Fruit fly (Drosophila melanogaster) whole organism, embryonic: ENCODE measurements around the gene ng4.

Experiments used
- Abd-B ChIP-seq: fragments of 200-800 bp; sonication (Bioruptor generic); optimal IDR thresholded peaks from 2 replicates; lab custom pipeline; 2018; ENCODE audit warnings: missing biosample characterization, mild to moderate bottlenecking, missing genetic modification characterization, moderate library complexity
- CG11456 ChIP-seq: fragments of 200-800 bp; sonication (Bioruptor generic); IDR thresholded peaks from 3 replicates; pipeline ENCODE4 v1.3.6; 2022; ENCODE audit warnings: missing biosample characterization, missing genetic modification characterization
- CG12104 ChIP-seq: fragments of 200-800 bp; sonication (Bioruptor generic); optimal IDR thresholded peaks from 3 replicates; lab custom pipeline; 2016; ENCODE audit warnings: missing biosample characterization, missing genetic modification characterization
- CG12769 ChIP-seq: fragments of 200-800 bp; sonication (Bioruptor generic); optimal IDR thresholded peaks from 2 replicates; lab custom pipeline; 2019; ENCODE audit warnings: missing biosample characterization, mild to moderate bottlenecking, missing genetic modification characterization, moderate library complexity
- CG13123 ChIP-seq: fragments of 200-800 bp; sonication (Bioruptor generic); optimal IDR thresholded peaks from 2 replicates; lab custom pipeline; 2016; ENCODE audit warnings: missing biosample characterization, missing genetic modification characterization
- CG16779 ChIP-seq: fragments of 200-800 bp; sonication (Bioruptor generic); IDR thresholded peaks from 2 replicates; pipeline ENCODE4 v1.3.6; 2022; ENCODE audit warnings: missing biosample characterization, missing genetic modification characterization
- CG18599 ChIP-seq: fragments of 200-800 bp; sonication (Bioruptor generic); optimal IDR thresholded peaks from 3 replicates; lab custom pipeline; 2017; ENCODE audit warnings: missing biosample characterization, missing genetic modification characterization, mild to moderate bottlenecking, moderate library complexity, missing genetic modification reagents
- CG2875 ChIP-seq: fragments of 200-800 bp; sonication (Bioruptor generic); optimal IDR thresholded peaks from 2 replicates; lab custom pipeline; 2017; ENCODE audit warnings: missing biosample characterization, mild to moderate bottlenecking, missing genetic modification characterization, missing genetic modification reagents
- CG42726 ChIP-seq: fragments of 200-800 bp; sonication (Bioruptor generic); IDR thresholded peaks from 2 replicates; pipeline ENCODE4 v1.3.6; 2022; ENCODE audit warnings: missing biosample characterization, missing genetic modification characterization; ENCODE audit not compliant: partially characterized antibody
- CG4404 ChIP-seq: fragments of 200-800 bp; sonication (Bioruptor generic); IDR thresholded peaks from 2 replicates; pipeline ENCODE4 v1.3.6; 2022; ENCODE audit warnings: missing biosample characterization, missing genetic modification characterization
- CG4820 ChIP-seq: fragments of 200-800 bp; sonication (Bioruptor generic); optimal IDR thresholded peaks from 3 replicates; lab custom pipeline; 2016; ENCODE audit warnings: missing biosample characterization, missing genetic modification characterization
- CG7786 ChIP-seq: fragments of 200-800 bp; sonication (Bioruptor generic); optimal IDR thresholded peaks from 2 replicates; lab custom pipeline; 2016; ENCODE audit warnings: missing biosample characterization, missing genetic modification characterization
- CG7928 ChIP-seq: fragments of 200-800 bp; sonication (Bioruptor generic); optimal IDR thresholded peaks from 2 replicates; lab custom pipeline; 2017; ENCODE audit warnings: missing biosample characterization, mild to moderate bottlenecking, missing genetic modification characterization
- CG7987 ChIP-seq: fragments of 200-800 bp; sonication (Bioruptor generic); optimal IDR thresholded peaks from 2 replicates; lab custom pipeline; 2018; ENCODE audit warnings: missing biosample characterization, mild to moderate bottlenecking, missing genetic modification characterization, moderate library complexity
- CG9817 ChIP-seq: fragments of 200-800 bp; sonication (Bioruptor generic); optimal IDR thresholded peaks from 2 replicates; lab custom pipeline; 2018; ENCODE audit warnings: missing biosample characterization, mild to moderate bottlenecking, missing genetic modification characterization, moderate library complexity
- CTCF ChIP-seq: fragments of 200-800 bp; sonication (Bioruptor generic); optimal IDR thresholded peaks from 2 replicates; lab custom pipeline; 2017; ENCODE audit warnings: missing biosample characterization, mild to moderate bottlenecking, missing genetic modification characterization, moderate library complexity
- CkIIα-i1 ChIP-seq: fragments of 200-800 bp; sonication (Bioruptor generic); IDR thresholded peaks from 2 replicates; pipeline ENCODE4 v1.3.6; 2022; ENCODE audit warnings: missing biosample characterization, missing genetic modification characterization
- D19B ChIP-seq: fragments of 200-800 bp; sonication (Bioruptor generic); optimal IDR thresholded peaks from 2 replicates; lab custom pipeline; 2017; ENCODE audit warnings: missing biosample characterization, mild to moderate bottlenecking, missing genetic modification characterization
- Dek ChIP-seq: fragments of 200-800 bp; sonication (Bioruptor generic); optimal IDR thresholded peaks from 3 replicates; lab custom pipeline; 2019; ENCODE audit warnings: missing biosample characterization, mild to moderate bottlenecking, missing genetic modification characterization, moderate library complexity
- Dll ChIP-seq: fragments of 200-800 bp; sonication (Bioruptor generic); IDR thresholded peaks from 4 replicates; pipeline ENCODE4 v1.3.6; 2022; ENCODE audit warnings: missing biosample characterization, missing genetic modification characterization; ENCODE audit not compliant: partially characterized antibody
- Dp ChIP-seq: fragments of 200-800 bp; sonication (Bioruptor generic); optimal IDR thresholded peaks from 2 replicates; lab custom pipeline; 2018; ENCODE audit warnings: missing biosample characterization, mild to moderate bottlenecking, missing genetic modification characterization, moderate library complexity
- Dref ChIP-seq: fragments of 200-800 bp; sonication (Bioruptor generic); IDR thresholded peaks from 2 replicates; pipeline ENCODE4 v1.3.6; 2022; ENCODE audit warnings: missing biosample characterization, missing genetic modification characterization
- ERR ChIP-seq: fragments of 200-800 bp; sonication (Bioruptor generic); optimal IDR thresholded peaks from 2 replicates; lab custom pipeline; 2016; ENCODE audit warnings: missing biosample characterization, missing genetic modification characterization
- Elba2 ChIP-seq: fragments of 200-800 bp; sonication (Bioruptor generic); optimal IDR thresholded peaks from 3 replicates; lab custom pipeline; 2016; ENCODE audit warnings: missing biosample characterization, missing genetic modification characterization
- Hr78 ChIP-seq, 2 experiments: fragments of 200-800 bp in 1 of 2; fragments of >200 bp in 1 of 2; sonication (Bioruptor generic) in 1 of 2; optimal IDR thresholded peaks; 2 replicates each; lab custom pipeline; 2017 to 2019; ENCODE audit warnings: missing biosample characterization in 2 of 2, missing genetic modification characterization in 2 of 2, mild to moderate bottlenecking in 1 of 2, moderate library complexity in 1 of 2
- Opbp ChIP-seq: fragments of 200-800 bp; sonication (Bioruptor generic); IDR thresholded peaks from 3 replicates; pipeline ENCODE4 v1.3.6; 2022; ENCODE audit warnings: missing biosample characterization, missing genetic modification characterization; ENCODE audit not compliant: partially characterized antibody
- Ssrp ChIP-seq: fragments of 200-800 bp; sonication (Bioruptor generic); optimal IDR thresholded peaks from 2 replicates; lab custom pipeline; 2018; ENCODE audit warnings: missing biosample characterization, mild to moderate bottlenecking, missing genetic modification characterization, moderate library complexity
- Tbp ChIP-seq: fragments of >200 bp; optimal IDR thresholded peaks from 2 replicates; lab custom pipeline; 2018; ENCODE audit warnings: missing biosample characterization, missing genetic modification characterization
- Vsx1 ChIP-seq: fragments of 200-800 bp; sonication (Bioruptor generic); optimal IDR thresholded peaks from 2 replicates; lab custom pipeline; 2017; ENCODE audit warnings: missing biosample characterization, mild to moderate bottlenecking, missing genetic modification characterization, missing genetic modification reagents
- ase ChIP-seq: fragments of 200-800 bp; sonication (Bioruptor generic); IDR thresholded peaks from 3 replicates; pipeline ENCODE4 v1.3.6; 2022; ENCODE audit warnings: missing biosample characterization, missing genetic modification characterization
- ato ChIP-seq: fragments of 200-800 bp; sonication (Bioruptor generic); IDR thresholded peaks from 2 replicates; pipeline ENCODE4 v1.3.6; 2022; ENCODE audit warnings: missing biosample characterization, missing genetic modification characterization; ENCODE audit not compliant: partially characterized antibody
- az2 ChIP-seq: fragments of 200-800 bp; sonication (Bioruptor generic); optimal IDR thresholded peaks from 3 replicates; lab custom pipeline; 2016; ENCODE audit warnings: missing biosample characterization, missing genetic modification characterization
- bcd ChIP-seq: fragments of 200-800 bp; sonication (Bioruptor generic); optimal IDR thresholded peaks from 2 replicates; lab custom pipeline; 2017; ENCODE audit warnings: missing biosample characterization, mild to moderate bottlenecking, missing genetic modification characterization
- bigmax ChIP-seq: fragments of 200-800 bp; sonication (Bioruptor generic); optimal IDR thresholded peaks from 2 replicates; lab custom pipeline; 2018; ENCODE audit warnings: missing biosample characterization, mild to moderate bottlenecking, missing genetic modification characterization
- br ChIP-seq: fragments of >200 bp; optimal IDR thresholded peaks from 2 replicates; lab custom pipeline; 2017
- crol ChIP-seq: fragments of 200-800 bp; sonication (Bioruptor generic); IDR thresholded peaks from 2 replicates; pipeline ENCODE4 v1.3.6; 2022; ENCODE audit warnings: missing biosample characterization, missing genetic modification characterization
- da ChIP-seq: fragments of 200-800 bp; sonication (Bioruptor generic); optimal IDR thresholded peaks from 2 replicates; lab custom pipeline; 2016; ENCODE audit warnings: missing biosample characterization, missing genetic modification characterization
- gcm ChIP-seq: fragments of 200-800 bp; sonication (Bioruptor generic); optimal IDR thresholded peaks from 2 replicates; lab custom pipeline; 2019; ENCODE audit warnings: missing biosample characterization, mild to moderate bottlenecking, missing genetic modification characterization, moderate library complexity
- gfzf ChIP-seq: fragments of 200-800 bp; sonication (Bioruptor generic); optimal IDR thresholded peaks from 2 replicates; lab custom pipeline; 2016; ENCODE audit warnings: missing biosample characterization, mild to moderate bottlenecking, missing genetic modification characterization, moderate library complexity
- jing ChIP-seq: fragments of 200-800 bp; sonication (Bioruptor generic); optimal IDR thresholded peaks from 2 replicates; lab custom pipeline; 2018; ENCODE audit warnings: missing biosample characterization, mild to moderate bottlenecking, missing genetic modification characterization
- mirr ChIP-seq: fragments of 200-800 bp; sonication (Bioruptor generic); optimal IDR thresholded peaks from 3 replicates; lab custom pipeline; 2018; ENCODE audit warnings: missing biosample characterization, mild to moderate bottlenecking, missing genetic modification characterization
- pita ChIP-seq: fragments of 200-800 bp; sonication (Bioruptor generic); optimal IDR thresholded peaks from 2 replicates; lab custom pipeline; 2017; ENCODE audit warnings: missing biosample characterization, mild to moderate bottlenecking, missing genetic modification characterization
- pnt ChIP-seq: fragments of 200-800 bp; sonication (Bioruptor generic); optimal IDR thresholded peaks from 3 replicates; lab custom pipeline; 2016; ENCODE audit warnings: missing biosample characterization, missing genetic modification characterization
- ro ChIP-seq: fragments of 200-800 bp; sonication (Bioruptor generic); IDR thresholded peaks from 2 replicates; pipeline ENCODE4 v1.3.6; 2022; ENCODE audit warnings: missing biosample characterization, missing genetic modification characterization
- row ChIP-seq: fragments of 200-800 bp; sonication (Bioruptor generic); IDR thresholded peaks from 3 replicates; pipeline ENCODE4 v1.3.6; 2022; ENCODE audit warnings: missing biosample characterization, missing genetic modification characterization
- slp2 ChIP-seq: fragments of 200-800 bp; sonication (Bioruptor generic); optimal IDR thresholded peaks from 2 replicates; lab custom pipeline; 2016; ENCODE audit warnings: missing biosample characterization, missing genetic modification characterization
- tup ChIP-seq: fragments of 200-800 bp; sonication (Bioruptor generic); optimal IDR thresholded peaks from 2 replicates; lab custom pipeline; 2016; ENCODE audit warnings: missing biosample characterization, mild to moderate bottlenecking, missing genetic modification characterization, moderate library complexity
- vvl ChIP-seq: fragments of 200-800 bp; sonication (Bioruptor generic); IDR thresholded peaks from 2 replicates; pipeline ENCODE4 v1.3.6; 2022; ENCODE audit warnings: missing biosample characterization, missing genetic modification characterization
- wek ChIP-seq: fragments of 200-800 bp; sonication (Bioruptor generic); optimal IDR thresholded peaks from 3 replicates; lab custom pipeline; 2018; ENCODE audit warnings: missing biosample characterization, mild to moderate bottlenecking, missing genetic modification characterization, moderate library complexity
- zf30C ChIP-seq: fragments of 200-800 bp; sonication (Bioruptor generic); optimal IDR thresholded peaks from 3 replicates; lab custom pipeline; 2018; ENCODE audit warnings: missing biosample characterization, mild to moderate bottlenecking, missing genetic modification characterization

The ng4 gene

DNA sequence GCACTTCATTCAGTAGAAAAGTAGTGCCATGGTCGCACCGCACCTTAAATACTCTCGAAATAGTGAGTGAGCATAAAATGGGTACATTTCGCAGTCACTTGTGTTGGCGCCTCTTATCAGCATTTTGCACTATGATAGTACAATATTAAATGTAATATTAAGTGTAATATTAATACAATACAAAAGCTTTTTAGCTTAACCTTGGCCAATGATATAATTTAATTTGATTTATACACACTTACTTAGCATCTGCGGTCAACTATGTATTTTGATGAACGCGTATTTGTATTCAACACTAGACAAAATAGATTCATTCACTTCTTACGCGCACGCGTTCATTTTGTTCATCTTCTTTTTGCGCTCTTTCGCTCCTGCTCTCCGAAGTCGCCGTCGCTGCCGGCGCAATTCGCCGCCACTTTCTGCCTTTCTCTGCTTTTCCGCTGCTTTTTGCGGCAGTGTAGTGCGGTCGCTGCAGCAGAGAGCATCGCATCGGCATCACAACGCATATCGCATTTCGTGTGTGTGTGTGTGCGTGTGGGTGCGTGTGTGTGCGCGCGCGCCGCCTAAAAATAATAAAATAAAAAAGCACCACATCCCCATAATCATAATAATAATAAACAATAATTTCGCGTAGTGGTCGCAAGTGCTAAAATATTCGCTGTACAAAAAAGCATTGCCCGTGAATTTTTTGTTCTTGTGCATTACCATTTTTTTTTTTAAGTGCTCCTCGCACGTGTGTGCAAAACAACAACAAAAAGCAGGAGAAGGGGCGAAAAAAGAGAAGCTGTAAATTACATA is 45.1 kb upstream of the ng4 start (continued):
- TF ChIP-seq CG42726 (GFP tag; lab: Robert Waterston, UW) (0 out of 2 replicates have a peak, but pooled peaks have one; percentile 8), CG7987 (no peak), Ssrp (tag; lab: Kevin White, UChicago) (peak; percentile 43), tup (no peak), CG11456 (GFP tag; lab: Robert Waterston, UW) (peak; percentile 36; the same call in 1 of the 3 replicates), pnt (GFP tag; lab: Kevin White, UChicago) (no peak), Hr78 (GFP tag; optimal IDR thresholded peaks at IDR 0.05; lab: Kevin White, UChicago) (no peak), CTCF (GFP tag; lab: Kevin White, UChicago) (no peak), Elba2 (no peak), Abd-B (no peak), da (no peak), vvl (GFP tag; lab: Robert Waterston, UW) (peak; percentile 41), Dref (GFP tag; lab: Robert Waterston, UW) (no peak), bigmax (GFP tag; lab: Kevin White, UChicago) (no peak), Dek (peak; percentile 14), CG9817 (tag; lab: Kevin White, UChicago) (peak; percentile 13), CG4820 (GFP tag; lab: Kevin White, UChicago) (peak; percentile 39), ase (GFP tag; lab: Robert Waterston, UW) (0 out of 3 replicates have a peak, but pooled peaks have one; percentile 39), pita (GFP tag; lab: Kevin White, UChicago) (no peak), Vsx1 (GFP tag; lab: Kevin White, UChicago) (no peak), mirr (GFP tag; lab: Kevin White, UChicago) (no peak), D19B (GFP tag; lab: Kevin White, UChicago) (no peak), Dp (no peak), gcm (GFP tag; lab: Kevin White, UChicago) (no peak), CG13123 (no peak), CG18599 (GFP tag; lab: Kevin White, UChicago) (peak; percentile 42), CG2875 (GFP tag; lab: Kevin White, UChicago) (peak; percentile 9), ro (GFP tag; lab: Robert Waterston, UW) (no peak), ERR (GFP tag; lab: Kevin White, UChicago) (no peak), br (lab: Kevin White, UChicago) (no peak), Dll (GFP tag; lab: Robert Waterston, UW) (no peak), CG12769 (tag; lab: Kevin White, UChicago) (no peak), CG7928 (GFP tag; lab: Kevin White, UChicago) (no peak), CG16779 (GFP tag; lab: Robert Waterston, UW) (no peak), az2 (GFP tag; lab: Kevin White, UChicago) (peak; percentile 31), crol (GFP tag; lab: Robert Waterston, UW) (no peak), ato (GFP tag; lab: Robert Waterston, UW) (no peak), slp2 (GFP tag; lab: Kevin White, UChicago) (no peak), CG7786 (no peak), zf30C (GFP tag; lab: Kevin White, UChicago) (peak; percentile 68), gfzf (no peak), CG4404 (no peak), jing (GFP tag; lab: Kevin White, UChicago) (peak; percentile 25), wek (GFP tag; lab: Kevin White, UChicago) (no peak), bcd (GFP tag; lab: Kevin White, UChicago) (peak; percentile 47), row (GFP tag; lab: Robert Waterston, UW) (peak; percentile 79), CG12104 (GFP tag; lab: Kevin White, UChicago) (no peak), CkIIα-i1 (GFP tag; lab: Robert Waterston, UW) (no peak), Tbp (GFP tag; lab: Kevin White, UChicago) (no peak), Opbp (GFP tag; lab: Robert Waterston, UW) (no peak)
